Worm (Caenorhabditis elegans) whole organism, L4/young adult: ENCODE measurements around the gene got-1.2.

Experiments
- W03F9.2 ChIP-seq: fragments of 150-350 bp; optimal IDR thresholded peaks from 2 replicates; lab custom pipeline; 2014; ENCODE audit warnings: missing biosample characterization, missing genetic modification characterization
- dao-5 ChIP-seq: sonication (generic microtip); optimal IDR thresholded peaks from 2 replicates; lab custom pipeline; 2016; ENCODE audit warnings: missing genotype, missing genetic modification characterization, moderate library complexity, missing compliant biosample characterization
- him-1 ChIP-seq: sonication (generic microtip); optimal IDR thresholded peaks from 2 replicates; lab custom pipeline; 2016; ENCODE audit warnings: missing genotype, missing genetic modification reagents, missing genetic modification characterization, missing compliant biosample characterization

Gene got-1.2

DNA sequence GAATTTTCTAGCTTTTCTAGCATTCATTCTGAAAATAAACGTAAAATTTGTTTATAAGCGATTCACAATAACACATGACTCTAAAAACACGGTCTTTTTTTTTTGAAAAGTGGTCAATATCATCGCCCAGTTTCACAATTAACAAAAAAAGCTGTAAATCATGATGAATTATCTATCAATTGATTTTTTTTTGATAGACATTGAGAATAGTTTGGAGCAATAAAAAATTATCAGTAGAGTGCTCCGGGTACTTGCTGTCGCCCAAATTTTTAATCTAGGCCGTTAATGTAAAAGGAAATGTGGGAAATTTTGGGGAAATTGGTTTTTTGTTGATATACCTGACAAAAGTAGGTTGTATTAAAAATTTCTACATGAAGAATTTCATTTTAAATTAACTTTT, 19.5 kb downstream of the got-1.2 start:
- no peak for TF ChIP-seq him-1 (tag; lab: Kevin White, UChicago)
- no peak for TF ChIP-seq dao-5 (tag; lab: Kevin White, UChicago)
- TF ChIP-seq W03F9.2 (tag; lab: Kevin White, UChicago): no peak

DNA sequence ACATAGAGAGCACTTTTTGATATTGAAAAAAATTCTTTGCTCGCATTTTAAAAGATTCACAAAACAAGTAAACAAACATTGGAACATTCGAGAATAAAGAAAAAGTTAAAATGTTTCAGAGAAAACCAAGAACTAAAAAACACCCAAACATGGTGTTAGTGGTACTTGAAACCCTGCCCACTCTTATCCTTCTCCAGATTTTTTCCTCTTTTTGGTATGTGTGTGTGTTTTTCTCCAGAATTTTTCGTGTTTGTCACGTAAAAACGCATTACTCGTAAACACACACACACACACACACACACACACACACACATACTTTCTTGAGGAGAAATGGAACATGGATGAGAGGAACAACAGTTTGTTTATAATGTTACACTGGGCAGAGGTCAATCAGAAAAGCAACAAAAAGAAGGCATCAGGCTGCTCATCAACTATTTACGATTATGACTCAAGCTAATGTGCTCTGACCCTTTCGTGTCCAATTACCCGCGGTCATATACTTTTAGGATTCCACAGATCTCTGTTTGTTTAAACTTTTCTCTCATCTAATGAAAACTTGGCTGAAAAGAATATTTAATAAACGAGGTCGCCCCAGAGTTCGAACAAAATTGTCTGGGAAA, 20.7 kb downstream of the got-1.2 start:
- TF ChIP-seq W03F9.2 (tag; lab: Kevin White, UChicago) (no peak), dao-5 (tag; lab: Kevin White, UChicago) (no peak), him-1 (tag; lab: Kevin White, UChicago) (no peak)

ce11 chrX:16770919-16771318, 22.0 kb downstream of the got-1.2 start:
- TF ChIP-seq dao-5 (tag; lab: Kevin White, UChicago): no peak
- TF ChIP-seq him-1 (tag; lab: Kevin White, UChicago): no peak
- no peak for TF ChIP-seq W03F9.2 (tag; lab: Kevin White, UChicago)

DNA sequence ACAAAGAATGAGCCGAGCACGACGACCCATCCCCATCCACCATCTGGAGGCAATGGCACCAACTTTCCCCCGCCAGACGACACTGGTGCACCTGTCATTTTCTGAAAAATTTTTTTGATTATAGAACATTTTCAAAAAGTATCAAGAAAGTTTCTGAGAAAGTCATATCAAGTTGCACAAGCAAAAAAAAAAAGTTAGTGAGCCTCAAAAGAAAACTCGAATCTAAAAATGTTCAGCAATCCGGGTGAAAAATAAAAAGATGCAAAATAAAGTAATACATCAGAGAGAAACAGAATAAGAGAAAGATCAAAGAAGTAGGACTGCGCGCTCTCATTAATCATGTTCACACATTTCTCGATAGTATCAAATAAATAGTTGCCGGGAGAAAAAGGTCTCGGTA, 22.5 kb downstream of the got-1.2 start, which contains the start of gene mct-6:
Gene mct-6 (minus strand): TSS at position 101 of the 400 bp plus-strand sequence.
- TF ChIP-seq dao-5 (tag; lab: Kevin White, UChicago) (no peak), W03F9.2 (tag; lab: Kevin White, UChicago) (no peak), him-1 (tag; lab: Kevin White, UChicago) (no peak)

DNA sequence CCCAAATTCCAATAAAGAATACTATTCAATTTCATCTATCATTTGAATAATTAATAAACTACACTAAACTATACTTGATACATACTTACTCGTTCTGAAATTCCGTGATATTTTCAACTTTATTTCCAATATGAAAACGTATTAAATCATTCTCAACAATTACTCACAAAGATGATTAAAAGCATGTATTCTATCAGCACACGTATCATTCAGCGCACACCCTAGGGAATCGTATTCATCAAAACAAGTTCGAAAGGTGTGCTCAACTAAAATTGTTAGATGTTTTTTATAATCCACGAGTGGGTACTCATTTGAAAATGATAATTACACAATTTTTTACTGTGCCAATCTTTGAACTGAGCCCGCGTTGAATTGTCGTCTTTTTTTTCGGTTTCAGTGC, 30.4 kb downstream of the got-1.2 start, which contains the start of gene C10E2.1:
Gene C10E2.1 (plus strand): TSS at position 301 of the 400 bp plus-strand sequence.
- TF ChIP-seq W03F9.2 (tag; lab: Kevin White, UChicago) (no peak), dao-5 (tag; lab: Kevin White, UChicago) (no peak), him-1 (tag; lab: Kevin White, UChicago) (no peak)

DNA sequence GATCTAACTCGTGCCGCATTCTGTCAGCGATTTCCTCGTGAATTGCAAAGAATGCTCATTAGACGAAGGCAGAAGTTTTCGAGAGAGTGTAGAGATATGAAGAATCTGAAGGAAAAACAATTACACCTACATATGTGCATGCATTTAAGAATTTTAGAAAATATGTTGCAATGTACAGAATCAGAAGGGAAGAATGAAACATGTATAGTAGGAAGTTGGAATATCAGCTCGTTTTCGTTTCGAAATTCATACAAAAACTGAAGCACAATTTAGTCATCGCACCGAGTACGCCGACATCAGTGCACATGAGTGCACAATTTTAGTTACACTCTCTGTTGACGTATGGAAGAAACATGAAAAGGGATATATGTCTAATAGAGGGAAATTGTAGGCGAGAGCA, 38.5 kb downstream of the got-1.2 start, which contains the start of gene C10E2.5:
Gene C10E2.5 (minus strand): TSS at position 101 of the 400 bp plus-strand sequence.
- TF ChIP-seq W03F9.2 (tag; lab: Kevin White, UChicago) (no peak), dao-5 (tag; lab: Kevin White, UChicago) (no peak), him-1 (tag; lab: Kevin White, UChicago) (no peak)

DNA sequence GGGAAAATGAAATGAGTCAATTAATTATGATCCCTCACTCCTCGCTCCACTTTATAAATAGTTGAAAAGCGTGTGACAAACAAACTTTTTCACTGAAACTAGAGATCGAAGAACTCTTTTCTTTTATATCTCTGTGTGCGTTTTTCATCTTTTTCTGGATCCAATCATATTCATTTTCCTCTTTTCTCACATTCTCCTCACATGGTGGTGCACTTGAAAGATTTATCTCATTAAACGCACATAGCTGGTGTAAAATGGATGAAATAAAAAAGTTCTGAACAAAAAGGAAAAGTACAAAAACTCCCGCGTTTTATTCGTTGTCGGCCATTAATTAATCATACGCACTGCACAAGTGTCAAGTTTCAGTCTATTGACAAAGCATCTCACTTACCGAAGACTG, 40.7 kb downstream of the got-1.2 start:
- TF ChIP-seq W03F9.2 (tag; lab: Kevin White, UChicago) (no peak), dao-5 (tag; lab: Kevin White, UChicago) (no peak), him-1 (tag; lab: Kevin White, UChicago) (no peak)

DNA sequence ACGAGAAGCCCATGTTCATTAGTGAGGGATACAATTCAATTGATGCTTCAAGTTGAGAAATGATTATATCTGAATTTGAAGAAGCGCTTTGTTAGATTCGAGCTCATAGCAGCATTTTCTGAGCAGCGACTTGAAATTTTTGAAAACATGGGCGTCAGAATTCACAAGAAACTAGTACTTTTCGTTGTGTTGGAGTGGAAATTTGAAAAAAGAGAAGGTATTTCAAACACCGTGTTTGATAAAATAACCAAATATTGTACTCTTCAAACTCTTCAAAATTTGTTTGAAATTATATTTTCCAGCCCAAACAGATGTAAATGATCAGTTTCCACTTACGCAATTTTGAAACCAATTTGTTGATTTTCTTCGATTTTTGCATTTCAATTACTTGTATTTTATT, 48.0 kb downstream of the got-1.2 start, which contains the start of gene C10E2.2:
Gene C10E2.2 (plus strand): TSS at position 301 of the 400 bp plus-strand sequence.
- TF ChIP-seq W03F9.2 (tag; lab: Kevin White, UChicago) (no peak), dao-5 (tag; lab: Kevin White, UChicago) (no peak), him-1 (tag; lab: Kevin White, UChicago) (no peak)
